Worm (Caenorhabditis elegans): Measurements from ENCODE around the gene cox-15.

- TF ChIP-seq ztf-6 (GFP tag; IDR thresholded peaks at IDR 0.05) (no peak), F49E8.2 (tag; optimal IDR thresholded peaks at IDR 0.05; ENCODE audit: insufficient read depth) (peak; percentile 66), F23B12.7 (tag; optimal IDR thresholded peaks at IDR 0.05; ENCODE audit: insufficient read depth) (peak; percentile 90), ceh-27 (GFP tag; optimal IDR thresholded peaks at IDR 0.05) (peak; percentile 54), ama-1 (optimal IDR thresholded peaks at IDR 0.05) (no peak), ama-1 (GFP tag; optimal IDR thresholded peaks at IDR 0.05) (no peak), mes-4 (tag; optimal IDR thresholded peaks at IDR 0.05) (no peak)
These were observed 4.3 kb upstream of the cox-15 start, which contains the start of the genes rpn-9 and T06D8.9 for ce11 chrII:11238869-11239647.
